Fruit fly (Drosophila melanogaster) whole organism, embryonic: ENCODE results near the gene CG32320.

Experiments
- Blimp-1 ChIP-seq: fragments of 200-800 bp; sonication (Bioruptor generic); optimal IDR thresholded peaks from 3 replicates; lab custom pipeline; 2018; ENCODE audit warnings: missing biosample characterization, missing genetic modification characterization, mild to moderate bottlenecking, moderate library complexity, missing genetic modification reagents
- CG10366 ChIP-seq: fragments of 200-800 bp; sonication (Bioruptor generic); IDR thresholded peaks from 2 replicates; pipeline ENCODE4 v1.3.6; 2022; ENCODE audit warnings: missing biosample characterization, missing genetic modification characterization
- CG10431 ChIP-seq: fragments of 200-800 bp; sonication (Bioruptor generic); optimal IDR thresholded peaks from 3 replicates; lab custom pipeline; 2018; ENCODE audit warnings: missing biosample characterization, mild to moderate bottlenecking, missing genetic modification characterization
- CG10462 ChIP-seq: fragments of 200-800 bp; sonication (Bioruptor generic); optimal IDR thresholded peaks from 2 replicates; lab custom pipeline; 2016; ENCODE audit warnings: missing biosample characterization, missing genetic modification characterization
- CG12659 ChIP-seq: fragments of 200-800 bp; sonication (Bioruptor generic); optimal IDR thresholded peaks from 3 replicates; lab custom pipeline; 2017; ENCODE audit warnings: mild to moderate bottlenecking, missing biosample characterization, missing genetic modification reagents, missing genetic modification characterization
- CG14441 ChIP-seq: fragments of 200-800 bp; sonication (Bioruptor generic); IDR thresholded peaks from 2 replicates; pipeline ENCODE4 v1.3.6; 2022; ENCODE audit warnings: missing biosample characterization, missing genetic modification characterization
- CG15269 ChIP-seq: fragments of 200-800 bp; sonication (Bioruptor generic); optimal IDR thresholded peaks from 2 replicates; lab custom pipeline; 2018; ENCODE audit warnings: missing biosample characterization, mild to moderate bottlenecking, missing genetic modification characterization, moderate library complexity
- CG17328 ChIP-seq: fragments of 200-800 bp; sonication (Bioruptor generic); IDR thresholded peaks from 2 replicates; pipeline ENCODE4 v1.3.6; 2022; ENCODE audit warnings: missing biosample characterization, missing genetic modification characterization
- CG18262 ChIP-seq: fragments of 200-800 bp; optimal IDR thresholded peaks from 3 replicates; lab custom pipeline; 2019; ENCODE audit warnings: missing biosample characterization, mild to moderate bottlenecking, missing genetic modification characterization, moderate library complexity
- CG2202 ChIP-seq: fragments of 200-800 bp; sonication (Bioruptor generic); optimal IDR thresholded peaks from 2 replicates; lab custom pipeline; 2018; ENCODE audit warnings: missing biosample characterization, mild to moderate bottlenecking, missing genetic modification characterization
- CG3065 ChIP-seq: fragments of 200-800 bp; sonication (Bioruptor generic); optimal IDR thresholded peaks from 2 replicates; lab custom pipeline; 2016; ENCODE audit warnings: missing biosample characterization, missing genetic modification characterization
- CG33557 ChIP-seq: fragments of 200-800 bp; sonication (Bioruptor generic); optimal IDR thresholded peaks from 2 replicates; lab custom pipeline; 2019; ENCODE audit warnings: missing biosample characterization, mild to moderate bottlenecking, missing genetic modification characterization, moderate library complexity
- CG43689 ChIP-seq: fragments of 200-800 bp; sonication (Bioruptor generic); IDR thresholded peaks from 2 replicates; pipeline ENCODE4 v1.3.6; 2022; ENCODE audit warnings: missing biosample characterization, missing genetic modification characterization
- CG4424 ChIP-seq: fragments of 200-800 bp; sonication (Bioruptor generic); optimal IDR thresholded peaks from 3 replicates; lab custom pipeline; 2016; ENCODE audit warnings: missing biosample characterization, missing genetic modification characterization
- CG6654 ChIP-seq: fragments of 200-800 bp; sonication (Bioruptor generic); optimal IDR thresholded peaks from 2 replicates; lab custom pipeline; 2017; ENCODE audit warnings: missing biosample characterization, mild to moderate bottlenecking, missing genetic modification characterization
- CG6683 ChIP-seq: fragments of 200-800 bp; sonication (Bioruptor generic); optimal IDR thresholded peaks from 2 replicates; lab custom pipeline; 2017; ENCODE audit warnings: missing biosample characterization, mild to moderate bottlenecking, missing genetic modification characterization, missing genetic modification reagents
- CG6765 ChIP-seq: fragments of 200-800 bp; sonication (Bioruptor generic); optimal IDR thresholded peaks from 3 replicates; lab custom pipeline; 2017; ENCODE audit warnings: missing biosample characterization, mild to moderate bottlenecking, missing genetic modification characterization
- CG6791 ChIP-seq: fragments of 200-800 bp; sonication (Bioruptor generic); IDR thresholded peaks from 3 replicates; pipeline ENCODE4 v1.3.6; 2022; ENCODE audit warnings: missing biosample characterization, missing genetic modification characterization; ENCODE audit not compliant: partially characterized antibody
- CG9727 ChIP-seq: fragments of 200-800 bp; sonication (Bioruptor generic); optimal IDR thresholded peaks from 3 replicates; lab custom pipeline; 2017; ENCODE audit warnings: missing biosample characterization, mild to moderate bottlenecking, missing genetic modification characterization
- CTCF ChIP-seq: fragments of 200-800 bp; sonication (Bioruptor generic); optimal IDR thresholded peaks from 2 replicates; lab custom pipeline; 2017; ENCODE audit warnings: missing biosample characterization, mild to moderate bottlenecking, missing genetic modification characterization, moderate library complexity
- Dek ChIP-seq: fragments of 200-800 bp; sonication (Bioruptor generic); optimal IDR thresholded peaks from 3 replicates; lab custom pipeline; 2019; ENCODE audit warnings: missing biosample characterization, mild to moderate bottlenecking, missing genetic modification characterization, moderate library complexity
- Ets97D ChIP-seq: fragments of 200-800 bp; sonication (Bioruptor generic); optimal IDR thresholded peaks from 3 replicates; lab custom pipeline; 2016; ENCODE audit warnings: missing biosample characterization, missing genetic modification characterization
- Fer1 ChIP-seq: fragments of 200-800 bp; sonication (Bioruptor generic); optimal IDR thresholded peaks from 2 replicates; lab custom pipeline; 2017; ENCODE audit warnings: missing biosample characterization, mild to moderate bottlenecking, missing genetic modification characterization
- Fer2 ChIP-seq: fragments of 200-800 bp; sonication (Bioruptor generic); optimal IDR thresholded peaks from 2 replicates; lab custom pipeline; 2018; ENCODE audit warnings: missing biosample characterization, mild to moderate bottlenecking, missing genetic modification characterization, moderate library complexity
- Mes4 ChIP-seq: fragments of 200-800 bp; sonication (Bioruptor generic); optimal IDR thresholded peaks from 2 replicates; lab custom pipeline; 2016; ENCODE audit warnings: missing biosample characterization, missing genetic modification characterization
- Nf-YB ChIP-seq: fragments of 200-800 bp; sonication (Bioruptor generic); optimal IDR thresholded peaks from 3 replicates; lab custom pipeline; 2019; ENCODE audit warnings: missing biosample characterization, mild to moderate bottlenecking, missing genetic modification characterization, moderate library complexity
- Vsx1 ChIP-seq: fragments of 200-800 bp; sonication (Bioruptor generic); optimal IDR thresholded peaks from 2 replicates; lab custom pipeline; 2017; ENCODE audit warnings: missing biosample characterization, mild to moderate bottlenecking, missing genetic modification characterization, missing genetic modification reagents
- ac ChIP-seq: fragments of 200-800 bp; sonication (Bioruptor generic); optimal IDR thresholded peaks from 3 replicates; lab custom pipeline; 2017; ENCODE audit warnings: missing biosample characterization, mild to moderate bottlenecking, missing genetic modification characterization
- az2 ChIP-seq: fragments of 200-800 bp; sonication (Bioruptor generic); optimal IDR thresholded peaks from 3 replicates; lab custom pipeline; 2016; ENCODE audit warnings: missing biosample characterization, missing genetic modification characterization
- chinmo ChIP-seq: fragments of 200-800 bp; sonication (Bioruptor generic); IDR thresholded peaks from 4 replicates; pipeline ENCODE4 v1.3.6; 2022; ENCODE audit warnings: missing biosample characterization, missing genetic modification characterization; ENCODE audit not compliant: partially characterized antibody
- crol ChIP-seq: fragments of 200-800 bp; sonication (Bioruptor generic); IDR thresholded peaks from 2 replicates; pipeline ENCODE4 v1.3.6; 2022; ENCODE audit warnings: missing biosample characterization, missing genetic modification characterization
- cwo ChIP-seq: fragments of 200-800 bp; sonication (Bioruptor generic); optimal IDR thresholded peaks from 3 replicates; lab custom pipeline; 2017; ENCODE audit warnings: missing biosample characterization, missing genetic modification characterization, mild to moderate bottlenecking, moderate library complexity, missing genetic modification reagents
- emc ChIP-seq: fragments of 200-800 bp; sonication (Bioruptor generic); optimal IDR thresholded peaks from 2 replicates; lab custom pipeline; 2016; ENCODE audit warnings: missing biosample characterization, missing genetic modification characterization
- fd102C ChIP-seq: fragments of 200-800 bp; sonication (Bioruptor generic); optimal IDR thresholded peaks from 2 replicates; lab custom pipeline; 2018; ENCODE audit warnings: missing biosample characterization, mild to moderate bottlenecking, missing genetic modification characterization, moderate library complexity
- gcm ChIP-seq: fragments of 200-800 bp; sonication (Bioruptor generic); optimal IDR thresholded peaks from 2 replicates; lab custom pipeline; 2019; ENCODE audit warnings: missing biosample characterization, mild to moderate bottlenecking, missing genetic modification characterization, moderate library complexity
- gem ChIP-seq: fragments of 200-800 bp; sonication (Bioruptor generic); optimal IDR thresholded peaks from 2 replicates; lab custom pipeline; 2019; ENCODE audit warnings: missing biosample characterization, mild to moderate bottlenecking, missing genetic modification characterization, moderate library complexity
- gsb-n ChIP-seq: fragments of 200-800 bp; sonication (Bioruptor generic); optimal IDR thresholded peaks from 3 replicates; lab custom pipeline; 2018; ENCODE audit warnings: missing biosample characterization, mild to moderate bottlenecking, missing genetic modification characterization
- insv ChIP-seq, 2 experiments: fragments of 200-800 bp; sonication (Bioruptor generic); optimal IDR thresholded peaks; 3 replicates each; lab custom pipeline; 2016 to 2018; ENCODE audit warnings: missing biosample characterization in 2 of 2, missing genetic modification characterization in 2 of 2
- jigr1 ChIP-seq: fragments of 200-800 bp; sonication (Bioruptor generic); IDR thresholded peaks from 3 replicates; pipeline ENCODE4 v1.3.6; 2022; ENCODE audit warnings: missing biosample characterization, missing genetic modification characterization
- nom ChIP-seq: fragments of 200-800 bp; sonication (Bioruptor generic); optimal IDR thresholded peaks from 2 replicates; lab custom pipeline; 2017; ENCODE audit warnings: missing biosample characterization, missing genetic modification characterization, mild to moderate bottlenecking, moderate library complexity, missing genetic modification reagents
- repo ChIP-seq: fragments of 200-800 bp; sonication (Bioruptor generic); optimal IDR thresholded peaks from 2 replicates; lab custom pipeline; 2016; ENCODE audit warnings: missing biosample characterization, missing genetic modification characterization
- sc ChIP-seq, 3 experiments: fragments of >200 bp in 2 of 3; fragments of 200-800 bp in 1 of 3; sonication (Bioruptor generic) in 1 of 3; optimal IDR thresholded peaks; 2 replicates in 2 of 3; 3 replicates in 1 of 3; lab custom pipeline; 2017; ENCODE audit warnings: mild to moderate bottlenecking in 1 of 3, missing biosample characterization in 1 of 3, missing genetic modification characterization in 1 of 3, missing genetic modification reagents in 1 of 3
- shn ChIP-seq: fragments of 200-800 bp; sonication (Bioruptor generic); optimal IDR thresholded peaks from 3 replicates; lab custom pipeline; 2016; ENCODE audit warnings: missing biosample characterization, missing genetic modification characterization
- sim ChIP-seq: fragments of 200-800 bp; sonication (Bioruptor generic); IDR thresholded peaks from 2 replicates; pipeline ENCODE4 v1.3.6; 2022; ENCODE audit warnings: missing biosample characterization, missing genetic modification characterization
- sima ChIP-seq: fragments of 200-800 bp; sonication (Bioruptor generic); optimal IDR thresholded peaks from 2 replicates; lab custom pipeline; 2016; ENCODE audit warnings: missing biosample characterization, missing genetic modification characterization
- tgo ChIP-seq: fragments of 200-800 bp; sonication (Bioruptor generic); IDR thresholded peaks from 3 replicates; pipeline ENCODE4 v1.3.6; 2022; ENCODE audit warnings: missing biosample characterization, missing genetic modification characterization
- usp ChIP-seq: fragments of >200 bp; optimal IDR thresholded peaks from 2 replicates; lab custom pipeline; 2017; ENCODE audit warnings: missing biosample characterization, missing genetic modification characterization
- wdn ChIP-seq: fragments of 200-800 bp; sonication (Bioruptor generic); IDR thresholded peaks from 2 replicates; pipeline ENCODE4 v1.3.6; 2022; ENCODE audit warnings: missing biosample characterization, missing genetic modification characterization
- zen ChIP-seq: fragments of 200-800 bp; sonication (Bioruptor generic); optimal IDR thresholded peaks from 3 replicates; lab custom pipeline; 2018; ENCODE audit warnings: missing biosample characterization, mild to moderate bottlenecking, missing genetic modification characterization, moderate library complexity
- zfh1 ChIP-seq: fragments of 200-800 bp; sonication (Bioruptor generic); IDR thresholded peaks from 3 replicates; pipeline ENCODE4 v1.3.6; 2022; ENCODE audit warnings: missing biosample characterization, missing genetic modification characterization
- zfh2 ChIP-seq: fragments of 200-800 bp; sonication (Bioruptor generic); optimal IDR thresholded peaks from 2 replicates; lab custom pipeline; 2016; ENCODE audit warnings: missing biosample characterization, missing genetic modification characterization

CG32320 gene

DNA sequence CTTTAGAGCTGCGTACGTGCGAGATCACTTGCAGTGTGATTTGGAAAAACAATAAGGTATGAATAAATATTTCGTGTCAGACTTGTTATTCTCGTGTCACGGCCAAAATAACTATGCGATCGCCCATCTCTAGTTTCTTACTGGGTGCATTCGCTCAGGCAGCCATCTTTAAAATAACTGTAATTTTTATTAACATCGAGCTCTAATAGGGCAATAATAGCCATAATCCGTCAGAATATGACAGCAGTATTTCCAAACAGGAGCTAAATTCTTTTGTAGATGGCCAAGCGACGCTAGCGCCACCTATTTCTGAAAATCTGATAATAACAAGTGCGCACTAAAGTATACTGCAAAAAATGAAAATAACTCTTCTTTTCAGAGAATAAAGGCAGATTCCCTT, 46.3 kb upstream of the CG32320 start (continued):
- TF ChIP-seq CG18262 (peak; percentile 37), CG4424 (GFP tag; lab: Kevin White, UChicago) (peak; percentile 44), tgo (GFP tag; lab: Robert Waterston, UW) (no peak), emc (no peak), CG3065 (GFP tag; lab: Kevin White, UChicago) (no peak), CG6683 (GFP tag; lab: Kevin White, UChicago) (no peak), zen (tag; lab: Kevin White, UChicago) (peak; percentile 61), insv (GFP tag; optimal IDR thresholded peaks at IDR 0.05; lab: Kevin White, UChicago) (peak in 1 of 2 experiments; percentile 86), shn (peak; percentile 28), Ets97D (GFP tag; lab: Kevin White, UChicago) (peak; percentile 56), ac (GFP tag; lab: Kevin White, UChicago) (no peak), gcm (GFP tag; lab: Kevin White, UChicago) (peak; percentile 27), Blimp-1 (GFP tag; lab: Kevin White, UChicago) (peak; percentile 5), zfh2 (GFP tag; lab: Kevin White, UChicago) (peak; percentile 25), CG6765 (GFP tag; lab: Kevin White, UChicago) (no peak), CG6791 (GFP tag; lab: Robert Waterston, UW) (peak; percentile 78), Vsx1 (GFP tag; lab: Kevin White, UChicago) (peak; percentile 48), cwo (GFP tag; lab: Kevin White, UChicago) (no peak), CG43689 (GFP tag; lab: Robert Waterston, UW) (no peak), chinmo (GFP tag; lab: Robert Waterston, UW) (peak; percentile 83; the same call in 2 of the 4 replicates), CG2202 (tag; lab: Kevin White, UChicago) (no peak), jigr1 (GFP tag; lab: Robert Waterston, UW) (no peak), Nf-YB (GFP tag; lab: Kevin White, UChicago) (peak; percentile 0), CG10462 (peak; percentile 81), zfh1 (GFP tag; lab: Robert Waterston, UW) (no peak), repo (GFP tag; lab: Kevin White, UChicago) (peak; percentile 11), wdn (GFP tag; lab: Robert Waterston, UW) (no peak), CG10366 (GFP tag; lab: Robert Waterston, UW) (peak; percentile 20; the same call in 1 of the 2 replicates), sima (no peak), gem (tag; lab: Kevin White, UChicago) (peak; percentile 33), Mes4 (GFP tag; lab: Kevin White, UChicago) (no peak), nom (GFP tag; lab: Kevin White, UChicago) (no peak), crol (GFP tag; lab: Robert Waterston, UW) (no peak), CG6654 (no peak), CG10431 (GFP tag; lab: Kevin White, UChicago) (peak; percentile 24), CG33557 (peak; percentile 14), sc (optimal IDR thresholded peaks at IDR 0.05; lab: Kevin White, UChicago) (no peak), sc (GFP tag; optimal IDR thresholded peaks at IDR 0.05; lab: Kevin White, UChicago) (no peak), sim (GFP tag; lab: Robert Waterston, UW) (no peak), usp (no peak), Fer1 (GFP tag; lab: Kevin White, UChicago) (no peak), az2 (GFP tag; lab: Kevin White, UChicago) (peak; percentile 41), CG14441 (GFP tag; lab: Robert Waterston, UW) (peak; percentile 24; the same call in 1 of the 2 replicates), CG12659 (GFP tag; lab: Kevin White, UChicago) (peak; percentile 73), CG17328 (GFP tag; lab: Robert Waterston, UW) (peak; percentile 21; the same call in 1 of the 2 replicates), Dek (tag; lab: Kevin White, UChicago) (peak; percentile 6), Fer2 (tag; lab: Kevin White, UChicago) (peak; percentile 2), CG15269 (tag; lab: Kevin White, UChicago) (peak; percentile 40), fd102C (no peak), CG9727 (GFP tag; lab: Kevin White, UChicago) (peak; percentile 14), gsb-n (tag; lab: Kevin White, UChicago) (peak; percentile 19), CTCF (GFP tag; lab: Kevin White, UChicago) (peak; percentile 98)
